Fruit fly (Drosophila melanogaster) whole organism, embryonic: ENCODE data around the gene orion.
A peak's percentile ranks its signal among the peaks of the same experiment; 100 is the strongest.

Experiments used
- Atf-2 ChIP-seq: fragments of 200-800 bp; sonication (Bioruptor generic); optimal IDR thresholded peaks from 2 replicates; lab custom pipeline; 2016; ENCODE audit warnings: missing biosample characterization, missing genetic modification characterization
- BtbVII ChIP-seq: fragments of 200-800 bp; sonication (Bioruptor generic); optimal IDR thresholded peaks from 3 replicates; lab custom pipeline; 2017; ENCODE audit warnings: missing biosample characterization, mild to moderate bottlenecking, missing genetic modification characterization
- CG10147 ChIP-seq: fragments of 200-800 bp; sonication (Bioruptor generic); optimal IDR thresholded peaks from 2 replicates; lab custom pipeline; 2019; ENCODE audit warnings: missing biosample characterization, mild to moderate bottlenecking, missing genetic modification characterization, moderate library complexity
- CG10366 ChIP-seq: fragments of 200-800 bp; sonication (Bioruptor generic); IDR thresholded peaks from 2 replicates; pipeline ENCODE4 v1.3.6; 2022; ENCODE audit warnings: missing biosample characterization, missing genetic modification characterization
- CG11085 ChIP-seq: fragments of 200-800 bp; sonication (Bioruptor generic); IDR thresholded peaks from 2 replicates; pipeline ENCODE4 v1.3.6; 2022; ENCODE audit warnings: missing biosample characterization, missing genetic modification characterization
- CG11398 ChIP-seq: fragments of 200-800 bp; sonication (Bioruptor generic); optimal IDR thresholded peaks from 2 replicates; lab custom pipeline; 2016; ENCODE audit warnings: missing biosample characterization, missing genetic modification characterization
- CG12299 ChIP-seq: fragments of 200-800 bp; sonication (Bioruptor generic); optimal IDR thresholded peaks from 2 replicates; lab custom pipeline; 2018; ENCODE audit warnings: missing biosample characterization, mild to moderate bottlenecking, missing genetic modification characterization
- CG13123 ChIP-seq: fragments of 200-800 bp; sonication (Bioruptor generic); optimal IDR thresholded peaks from 2 replicates; lab custom pipeline; 2016; ENCODE audit warnings: missing biosample characterization, missing genetic modification characterization
- CG13287 ChIP-seq: fragments of 200-800 bp; sonication (Bioruptor generic); IDR thresholded peaks from 2 replicates; pipeline ENCODE4 v1.3.6; 2022; ENCODE audit warnings: missing biosample characterization, missing genetic modification characterization; ENCODE audit not compliant: partially characterized antibody
- CG16813 ChIP-seq: fragments of 200-800 bp; sonication (Bioruptor generic); IDR thresholded peaks from 3 replicates; pipeline ENCODE4 v1.3.6; 2022; ENCODE audit warnings: missing biosample characterization, missing genetic modification characterization; ENCODE audit not compliant: partially characterized antibody
- CG17186 ChIP-seq: fragments of 200-800 bp; sonication (Bioruptor generic); optimal IDR thresholded peaks from 3 replicates; lab custom pipeline; 2017; ENCODE audit warnings: missing biosample characterization, missing genetic modification reagents, missing genetic modification characterization
- CG17385 ChIP-seq: fragments of 200-800 bp; sonication (Bioruptor generic); optimal IDR thresholded peaks from 3 replicates; lab custom pipeline; 2018; ENCODE audit warnings: missing biosample characterization, mild to moderate bottlenecking, missing genetic modification characterization
- CG1792 ChIP-seq: fragments of 200-800 bp; sonication (Bioruptor generic); optimal IDR thresholded peaks from 2 replicates; lab custom pipeline; 2016; ENCODE audit warnings: missing biosample characterization, missing genetic modification characterization
- CG18011 ChIP-seq: fragments of 200-800 bp; sonication (Bioruptor generic); optimal IDR thresholded peaks from 2 replicates; lab custom pipeline; 2017; ENCODE audit warnings: missing biosample characterization, missing genetic modification characterization, mild to moderate bottlenecking, moderate library complexity, missing genotype
- CG18476 ChIP-seq: fragments of 200-800 bp; sonication (Bioruptor generic); optimal IDR thresholded peaks from 2 replicates; lab custom pipeline; 2016; ENCODE audit warnings: missing biosample characterization, mild to moderate bottlenecking, missing genetic modification characterization
- CG30403 ChIP-seq: fragments of 200-800 bp; sonication (Bioruptor generic); optimal IDR thresholded peaks from 3 replicates; lab custom pipeline; 2016; ENCODE audit warnings: missing biosample characterization, missing genetic modification characterization
- CG34224 ChIP-seq: fragments of 200-800 bp; sonication (Bioruptor generic); IDR thresholded peaks from 3 replicates; pipeline ENCODE4 v1.3.6; 2022; ENCODE audit warnings: missing biosample characterization, missing genetic modification characterization; ENCODE audit not compliant: partially characterized antibody
- CG4282 ChIP-seq: fragments of 200-800 bp; sonication (Bioruptor generic); optimal IDR thresholded peaks from 2 replicates; lab custom pipeline; 2016; ENCODE audit warnings: missing biosample characterization, missing genetic modification characterization
- CG6175 ChIP-seq: fragments of 200-800 bp; sonication (Bioruptor generic); IDR thresholded peaks from 3 replicates; pipeline ENCODE4 v1.3.6; 2022; ENCODE audit warnings: missing biosample characterization, missing genetic modification characterization
- CG6683 ChIP-seq: fragments of 200-800 bp; sonication (Bioruptor generic); optimal IDR thresholded peaks from 2 replicates; lab custom pipeline; 2017; ENCODE audit warnings: missing biosample characterization, mild to moderate bottlenecking, missing genetic modification characterization, missing genetic modification reagents
- CG6689 ChIP-seq: fragments of 200-800 bp; sonication (Bioruptor generic); IDR thresholded peaks from 2 replicates; pipeline ENCODE4 v1.3.6; 2022; ENCODE audit warnings: missing biosample characterization, missing genetic modification characterization
- CG8281 ChIP-seq: fragments of 200-800 bp; sonication (Bioruptor generic); optimal IDR thresholded peaks from 2 replicates; lab custom pipeline; 2018; ENCODE audit warnings: missing biosample characterization, mild to moderate bottlenecking, missing genetic modification characterization, moderate library complexity
- CG9727 ChIP-seq: fragments of 200-800 bp; sonication (Bioruptor generic); optimal IDR thresholded peaks from 3 replicates; lab custom pipeline; 2017; ENCODE audit warnings: missing biosample characterization, mild to moderate bottlenecking, missing genetic modification characterization
- CG9797 ChIP-seq: fragments of 200-800 bp; sonication (Bioruptor generic); optimal IDR thresholded peaks from 3 replicates; lab custom pipeline; 2018; ENCODE audit warnings: missing biosample characterization, mild to moderate bottlenecking, missing genetic modification characterization
- Dp ChIP-seq: fragments of 200-800 bp; sonication (Bioruptor generic); optimal IDR thresholded peaks from 2 replicates; lab custom pipeline; 2018; ENCODE audit warnings: missing biosample characterization, mild to moderate bottlenecking, missing genetic modification characterization, moderate library complexity
- E2f2 ChIP-seq: fragments of 200-800 bp; sonication (Bioruptor generic); IDR thresholded peaks from 2 replicates; pipeline ENCODE4 v1.3.6; 2022; ENCODE audit warnings: missing biosample characterization, missing genetic modification characterization
- Ets65A ChIP-seq: fragments of 200-800 bp; sonication (Bioruptor generic); peaks from one replicate; lab custom pipeline; 2016; ENCODE audit warnings: missing biosample characterization, missing genetic modification characterization
- Hmx ChIP-seq: fragments of 200-800 bp; sonication (Bioruptor generic); optimal IDR thresholded peaks from 2 replicates; lab custom pipeline; 2016; ENCODE audit warnings: missing biosample characterization, missing genetic modification characterization
- Hr51 ChIP-seq, 2 experiments: fragments of 200-800 bp; sonication (Bioruptor generic); optimal IDR thresholded peaks; 2 replicates in 1 of 2; 3 replicates in 1 of 2; lab custom pipeline; 2016 to 2018; ENCODE audit warnings: missing biosample characterization in 2 of 2, missing genetic modification characterization in 2 of 2, mild to moderate bottlenecking in 1 of 2, moderate library complexity in 1 of 2
- NK7.1 ChIP-seq: fragments of 200-800 bp; sonication (Bioruptor generic); optimal IDR thresholded peaks from 3 replicates; lab custom pipeline; 2016; ENCODE audit warnings: missing biosample characterization, missing genetic modification characterization
- Neu2 ChIP-seq: fragments of 200-800 bp; sonication (Bioruptor generic); optimal IDR thresholded peaks from 3 replicates; lab custom pipeline; 2016; ENCODE audit warnings: missing biosample characterization, missing genetic modification characterization, borderline replicate concordance
- Nf-YC ChIP-seq: fragments of 200-800 bp; optimal IDR thresholded peaks from 3 replicates; lab custom pipeline; 2019; ENCODE audit warnings: missing biosample characterization, mild to moderate bottlenecking, missing genetic modification characterization, moderate library complexity
- YL-1 ChIP-seq: fragments of 200-800 bp; sonication (Bioruptor generic); optimal IDR thresholded peaks from 3 replicates; lab custom pipeline; 2017; ENCODE audit warnings: missing biosample characterization, mild to moderate bottlenecking, missing genetic modification characterization
- bowl ChIP-seq: fragments of 200-800 bp; sonication (Bioruptor generic); IDR thresholded peaks from 2 replicates; pipeline ENCODE4 v1.3.6; 2022; ENCODE audit warnings: missing biosample characterization, missing genetic modification characterization
- bsh ChIP-seq, 2 experiments: fragments of 200-800 bp; sonication (Bioruptor generic); optimal IDR thresholded peaks; 2 replicates each; lab custom pipeline; 2017 to 2018; ENCODE audit warnings: mild to moderate bottlenecking in 2 of 2, missing biosample characterization in 2 of 2, missing genetic modification characterization in 2 of 2, moderate library complexity in 1 of 2
- btn ChIP-seq: fragments of 200-800 bp; sonication (Bioruptor generic); optimal IDR thresholded peaks from 2 replicates; lab custom pipeline; 2016; ENCODE audit warnings: missing biosample characterization, missing genetic modification characterization
- cato ChIP-seq: fragments of 200-800 bp; sonication (Bioruptor generic); optimal IDR thresholded peaks from 2 replicates; lab custom pipeline; 2016; ENCODE audit warnings: missing biosample characterization, missing genetic modification characterization, borderline replicate concordance
- crc ChIP-seq: fragments of 200-800 bp; sonication (Bioruptor generic); optimal IDR thresholded peaks from 2 replicates; lab custom pipeline; 2016; ENCODE audit warnings: missing biosample characterization, missing genetic modification characterization
- da ChIP-seq: fragments of 200-800 bp; sonication (Bioruptor generic); optimal IDR thresholded peaks from 2 replicates; lab custom pipeline; 2016; ENCODE audit warnings: missing biosample characterization, missing genetic modification characterization
- dmrt99B ChIP-seq: fragments of 200-800 bp; sonication (Bioruptor generic); optimal IDR thresholded peaks from 2 replicates; lab custom pipeline; 2018; ENCODE audit warnings: missing biosample characterization, mild to moderate bottlenecking, missing genetic modification characterization, moderate library complexity
- gfzf ChIP-seq: fragments of 200-800 bp; sonication (Bioruptor generic); optimal IDR thresholded peaks from 2 replicates; lab custom pipeline; 2016; ENCODE audit warnings: missing biosample characterization, mild to moderate bottlenecking, missing genetic modification characterization, moderate library complexity
- jing ChIP-seq: fragments of 200-800 bp; sonication (Bioruptor generic); optimal IDR thresholded peaks from 2 replicates; lab custom pipeline; 2018; ENCODE audit warnings: missing biosample characterization, mild to moderate bottlenecking, missing genetic modification characterization
- lilli ChIP-seq: fragments of 200-800 bp; sonication (Bioruptor generic); optimal IDR thresholded peaks from 3 replicates; lab custom pipeline; 2016; ENCODE audit warnings: missing biosample characterization, missing genetic modification characterization
- org-1 ChIP-seq: fragments of 200-800 bp; sonication (Bioruptor generic); optimal IDR thresholded peaks from 2 replicates; lab custom pipeline; 2017; ENCODE audit warnings: missing biosample characterization, missing genetic modification characterization
- otp ChIP-seq: fragments of 200-800 bp; sonication (Bioruptor generic); IDR thresholded peaks from 3 replicates; pipeline ENCODE4, ENCODE4 v1.3.6; 2022; ENCODE audit warnings: missing biosample characterization, missing genetic modification characterization
- pzg ChIP-seq: fragments of 200-800 bp; sonication (Bioruptor generic); optimal IDR thresholded peaks from 3 replicates; lab custom pipeline; 2018; ENCODE audit warnings: missing biosample characterization, mild to moderate bottlenecking, missing genetic modification characterization, moderate library complexity
- row ChIP-seq: fragments of 200-800 bp; sonication (Bioruptor generic); IDR thresholded peaks from 3 replicates; pipeline ENCODE4 v1.3.6; 2022; ENCODE audit warnings: missing biosample characterization, missing genetic modification characterization
- sr ChIP-seq: fragments of 200-800 bp; sonication (Bioruptor generic); IDR thresholded peaks from 3 replicates; pipeline ENCODE4 v1.3.6; 2022; ENCODE audit warnings: missing biosample characterization, missing genetic modification characterization
- sug ChIP-seq: fragments of 200-800 bp; optimal IDR thresholded peaks from 2 replicates; lab custom pipeline; 2019; ENCODE audit warnings: missing biosample characterization, mild to moderate bottlenecking, missing genetic modification characterization, moderate library complexity
- tin ChIP-seq: fragments of 200-800 bp; sonication (Bioruptor generic); optimal IDR thresholded peaks from 3 replicates; lab custom pipeline; 2016; ENCODE audit warnings: missing biosample characterization, missing genetic modification characterization
- twi ChIP-seq: fragments of 200-800 bp; optimal IDR thresholded peaks from 2 replicates; lab custom pipeline; 2019; ENCODE audit warnings: missing biosample characterization, mild to moderate bottlenecking, missing genetic modification characterization, moderate library complexity

The orion gene

DNA sequence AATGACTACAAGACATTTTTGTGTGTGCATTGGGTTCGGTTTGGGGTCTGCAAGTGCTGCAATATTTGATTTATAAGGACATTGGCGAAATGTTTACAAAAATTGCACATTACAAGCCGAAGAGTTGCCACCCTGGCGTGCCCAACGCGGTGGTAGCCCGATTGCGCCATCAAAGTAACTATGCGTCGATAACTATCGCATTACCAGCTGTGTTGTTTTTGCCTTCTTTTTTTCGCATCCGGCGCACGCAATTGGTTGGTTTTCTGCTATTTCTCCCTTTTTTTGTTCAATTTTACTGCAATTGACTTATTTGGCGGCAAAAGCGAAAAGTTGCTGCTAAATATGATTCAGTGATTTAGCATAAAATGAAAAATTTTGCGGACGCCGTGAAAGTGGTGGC is 12.0 kb downstream of the orion start, which contains the start of gene RpS14b (continued):
- TF ChIP-seq Ets65A (GFP tag; lab: Kevin White, UChicago) (peak; percentile 86), CG13123 (GFP tag; lab: Kevin White, UChicago) (no peak), CG4282 (GFP tag; lab: Kevin White, UChicago) (peak; percentile 42), btn (GFP tag; lab: Kevin White, UChicago) (peak; percentile 7), CG13287 (GFP tag; lab: Robert Waterston, UW) (peak; percentile 82), bowl (GFP tag; lab: Robert Waterston, UW) (no peak), dmrt99B (tag; lab: Kevin White, UChicago) (peak; percentile 10), NK7.1 (GFP tag; lab: Kevin White, UChicago) (peak; percentile 43), CG18476 (GFP tag; lab: Kevin White, UChicago) (peak; percentile 18), CG17385 (GFP tag; lab: Kevin White, UChicago) (peak; percentile 66), E2f2 (GFP tag; lab: Robert Waterston, UW) (peak; percentile 60), CG9727 (GFP tag; lab: Kevin White, UChicago) (peak; percentile 74), da (peak; percentile 48), CG10366 (peak; percentile 58), CG6689 (no peak), CG1792 (GFP tag; lab: Kevin White, UChicago) (peak; percentile 50), pzg (GFP tag; lab: Kevin White, UChicago) (peak; percentile 77), jing (GFP tag; lab: Kevin White, UChicago) (no peak), cato (no peak), gfzf (peak; percentile 44), Nf-YC (tag; lab: Kevin White, UChicago) (peak; percentile 69), CG11085 (GFP tag; lab: Robert Waterston, UW) (peak; percentile 68), sug (peak; percentile 65), BtbVII (GFP tag; lab: Kevin White, UChicago) (peak; percentile 61), CG11398 (GFP tag; lab: Kevin White, UChicago) (no peak), Hr51 (GFP tag; optimal IDR thresholded peaks at IDR 0.05; lab: Kevin White, UChicago) (peak; percentile 29 to 63), row (GFP tag; lab: Robert Waterston, UW) (peak; percentile 53), CG30403 (peak; percentile 48), org-1 (GFP tag; lab: Kevin White, UChicago) (no peak), Atf-2 (GFP tag; lab: Kevin White, UChicago) (no peak), tin (GFP tag; lab: Kevin White, UChicago) (peak; percentile 45), CG9797 (GFP tag; lab: Kevin White, UChicago) (peak; percentile 48), CG6175 (GFP tag; lab: Robert Waterston, UW) (peak; percentile 60; the same call in 1 of the 3 replicates), twi (tag; lab: Kevin White, UChicago) (no peak), CG8281 (tag; lab: Kevin White, UChicago) (no peak), CG34224 (GFP tag; lab: Robert Waterston, UW) (peak; percentile 76), Hmx (GFP tag; lab: Kevin White, UChicago) (no peak), Neu2 (GFP tag; lab: Kevin White, UChicago) (no peak), CG6683 (GFP tag; lab: Kevin White, UChicago) (no peak), bsh (GFP tag; optimal IDR thresholded peaks at IDR 0.05; lab: Kevin White, UChicago) (peak in 1 of 2 experiments; percentile 21), Dp (peak; percentile 19), CG12299 (tag; lab: Kevin White, UChicago) (peak; percentile 38), CG10147 (no peak), lilli (GFP tag; lab: Kevin White, UChicago) (peak; percentile 59), crc (GFP tag; lab: Kevin White, UChicago) (peak; percentile 35), CG16813 (GFP tag; lab: Robert Waterston, UW) (peak; percentile 78), CG18011 (GFP tag; lab: Kevin White, UChicago) (peak; percentile 62), otp (GFP tag; lab: Robert Waterston, UW) (peak; percentile 68; the same call in 2 of the 3 replicates), YL-1 (GFP tag; lab: Kevin White, UChicago) (peak; percentile 90), sr (GFP tag; lab: Robert Waterston, UW) (peak; percentile 67), CG17186 (peak; percentile 90)
